Worm (Caenorhabditis elegans): Measurements from ENCODE around the gene C35D10.10.

C35D10.10 gene

DNA sequence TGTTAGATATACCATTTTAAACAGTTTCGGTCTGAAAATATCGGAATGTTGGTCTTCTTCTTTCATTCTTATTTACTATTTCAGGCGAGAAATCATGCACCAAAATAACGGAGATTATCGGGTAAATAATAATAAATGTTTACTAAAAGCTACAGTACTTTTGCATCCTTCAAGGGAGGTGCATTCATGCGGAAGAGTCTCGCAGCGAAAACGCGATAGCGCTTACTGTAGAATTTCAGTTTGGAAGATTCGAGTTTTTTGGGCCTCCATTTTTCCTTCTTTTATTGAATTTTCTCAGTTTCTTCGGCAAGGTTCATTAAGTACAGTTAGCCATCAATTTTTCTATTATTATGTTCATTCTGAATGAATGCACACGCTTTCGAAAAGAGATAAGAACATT lies 5.5 kb downstream of the C35D10.10 start, which contains the start of gene C35D10.7:
Gene C35D10.7 (plus strand): TSS at position 85 of the 400 bp plus-strand sequence.
- no peak for TF ChIP-seq alr-1 (tag; optimal IDR thresholded peaks at IDR 0.05)
- TF ChIP-seq nhr-21 (tag; optimal IDR thresholded peaks at IDR 0.05): no peak
- no peak for TF ChIP-seq mbf-1 (tag; optimal IDR thresholded peaks at IDR 0.05)
- no peak for TF ChIP-seq Y55F3AM.14 (GFP tag; optimal IDR thresholded peaks at IDR 0.05)
- no peak for TF ChIP-seq F13H6.1 (tag; optimal IDR thresholded peaks at IDR 0.05)
- no peak for TF ChIP-seq elt-1 (tag; optimal IDR thresholded peaks at IDR 0.05)
- TF ChIP-seq lsy-2 (tag; optimal IDR thresholded peaks at IDR 0.05): no peak
- TF ChIP-seq zag-1 (tag; optimal IDR thresholded peaks at IDR 0.05): no peak
- no peak for TF ChIP-seq nhr-11 (tag; optimal IDR thresholded peaks at IDR 0.05)
- TF ChIP-seq mab-5 (tag; optimal IDR thresholded peaks at IDR 0.05): no peak
- TF ChIP-seq mdl-1 (tag; optimal IDR thresholded peaks at IDR 0.05): no peak
- no peak for TF ChIP-seq nhr-25 (tag; optimal IDR thresholded peaks at IDR 0.05)
- TF ChIP-seq snpc-4 (tag; optimal IDR thresholded peaks at IDR 0.05): no peak
- TF ChIP-seq ama-1 (optimal IDR thresholded peaks at IDR 0.05): no peak
- no peak for TF ChIP-seq ztf-1 (GFP tag; conservative IDR thresholded peaks at IDR 0.05)
- no peak for TF ChIP-seq skn-1 (tag; optimal IDR thresholded peaks at IDR 0.05)

DNA sequence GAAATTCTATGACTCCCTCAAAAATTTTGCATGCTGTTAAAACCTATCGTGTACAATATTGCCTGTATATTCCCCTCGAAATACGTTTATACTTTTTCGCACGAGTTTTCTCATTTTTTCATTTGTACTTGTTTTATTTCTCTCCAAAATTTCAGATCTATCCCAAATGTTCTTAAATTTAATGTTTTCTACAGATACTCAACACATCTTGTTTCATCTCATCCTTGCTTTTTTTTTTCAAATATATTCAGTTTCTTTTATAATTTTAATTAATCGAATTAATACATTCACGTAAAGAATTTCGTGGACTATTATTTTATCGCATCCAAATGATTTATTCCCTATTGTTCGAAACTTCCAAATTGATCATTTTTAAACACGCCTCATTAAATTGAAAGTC lies 6.7 kb downstream of the C35D10.10 start, which contains the start of gene C35D10.8:
Gene C35D10.8 (plus strand): TSS at position 301 of the 400 bp plus-strand sequence.
- no peak for TF ChIP-seq unc-55 (GFP tag; optimal IDR thresholded peaks at IDR 0.05)
- TF ChIP-seq R02D3.7 (tag; optimal IDR thresholded peaks at IDR 0.05): no peak
- no peak for TF ChIP-seq ztf-11 (tag; optimal IDR thresholded peaks at IDR 0.05)
- TF ChIP-seq gmeb-1 (tag; optimal IDR thresholded peaks at IDR 0.05): no peak
- no peak for TF ChIP-seq nhr-6 (tag; optimal IDR thresholded peaks at IDR 0.05)

DNA sequence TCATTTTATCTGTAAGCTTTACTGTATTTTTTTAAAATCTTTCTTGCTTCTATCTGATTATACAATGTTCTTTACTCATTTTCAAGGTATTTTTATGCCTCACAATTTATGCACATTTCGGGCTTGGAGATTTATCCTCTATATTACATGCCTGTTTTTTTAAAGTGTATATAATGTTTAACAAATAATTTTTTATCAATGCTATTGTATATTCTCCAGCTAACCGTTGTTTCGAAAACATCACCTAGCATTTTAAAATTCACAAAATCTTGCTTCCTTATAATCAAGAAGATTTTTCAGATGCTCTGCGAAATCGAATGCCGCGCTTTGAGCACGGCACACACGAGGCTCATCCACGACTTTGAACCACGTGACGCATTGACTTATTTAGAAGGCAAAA lies 9.6 kb downstream of the C35D10.10 start, which contains the start of gene ced-4:
Gene ced-4 (plus strand): TSS at position 301 of the 400 bp plus-strand sequence.
- TF ChIP-seq nhr-23 (tag; optimal IDR thresholded peaks at IDR 0.05) (no peak), elt-1 (tag; optimal IDR thresholded peaks at IDR 0.05) (no peak), ztf-4 (tag; optimal IDR thresholded peaks at IDR 0.05) (no peak), nhr-6 (tag; optimal IDR thresholded peaks at IDR 0.05) (no peak), alr-1 (tag; optimal IDR thresholded peaks at IDR 0.05) (no peak), nhr-12 (tag; optimal IDR thresholded peaks at IDR 0.05) (no peak), fos-1 (tag; optimal IDR thresholded peaks at IDR 0.05) (no peak), nhr-77 (tag; optimal IDR thresholded peaks at IDR 0.05) (no peak), unc-55 (GFP tag; optimal IDR thresholded peaks at IDR 0.05) (no peak), ceh-16 (tag; optimal IDR thresholded peaks at IDR 0.05) (no peak), sem-4 (tag; optimal IDR thresholded peaks at IDR 0.05) (no peak), crh-2 (tag; optimal IDR thresholded peaks at IDR 0.05) (no peak), ceh-82 (tag; optimal IDR thresholded peaks at IDR 0.05) (no peak), snpc-4 (tag; optimal IDR thresholded peaks at IDR 0.05) (no peak)

DNA sequence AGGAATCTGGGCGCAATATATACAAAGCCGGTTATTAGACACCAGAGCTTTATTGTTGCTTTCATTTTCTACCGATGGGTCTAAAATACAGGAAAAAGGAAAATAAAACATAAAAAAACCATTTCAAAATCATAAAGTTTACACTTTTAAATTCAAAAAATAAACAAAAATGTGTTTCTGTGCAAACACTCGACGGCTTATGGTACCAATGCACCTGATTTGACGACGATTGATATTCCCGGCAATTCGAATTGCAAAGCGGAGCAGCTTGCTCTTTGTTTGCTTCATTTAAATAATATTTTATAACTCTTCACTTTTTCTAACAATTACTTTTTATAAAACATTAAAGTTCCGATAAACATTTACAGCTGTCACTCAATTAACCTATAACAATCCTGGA lies 11.5 kb downstream of the C35D10.10 start, which contains the start of gene F26A1.1:
Gene F26A1.1 (plus strand): TSS at position 369 of the 400 bp plus-strand sequence.
- TF ChIP-seq snpc-4 (tag; optimal IDR thresholded peaks at IDR 0.05) (no peak), nhr-129 (tag; optimal IDR thresholded peaks at IDR 0.05) (peak; percentile 8), crh-2 (tag; optimal IDR thresholded peaks at IDR 0.05) (peak; percentile 5), gmeb-1 (tag; optimal IDR thresholded peaks at IDR 0.05) (peak; percentile 6), F13H6.1 (tag; optimal IDR thresholded peaks at IDR 0.05) (no peak), lsy-2 (tag; optimal IDR thresholded peaks at IDR 0.05) (peak in 1 of 2 experiments; percentile 38), sma-3 (GFP tag; optimal IDR thresholded peaks at IDR 0.05) (no peak), unc-55 (GFP tag; optimal IDR thresholded peaks at IDR 0.05) (peak; percentile 54)

DNA sequence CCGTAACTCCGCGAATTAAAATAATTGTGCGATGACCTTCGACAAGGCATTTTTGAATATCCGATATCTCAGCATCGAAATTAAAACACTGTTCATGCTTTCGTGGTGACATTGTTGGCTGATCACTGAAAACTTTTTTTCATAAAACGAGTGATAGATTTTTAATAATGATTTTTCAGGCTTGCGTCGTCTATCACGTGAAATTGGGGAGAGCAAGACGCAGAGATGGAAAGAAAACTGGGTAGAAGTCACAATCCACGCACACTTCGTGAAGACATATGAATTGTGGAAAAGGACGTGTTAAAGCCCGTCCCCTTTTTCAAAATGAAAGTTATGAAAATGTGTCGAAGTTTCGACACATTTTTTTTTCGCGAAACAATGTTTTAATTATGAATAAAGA lies 11.9 kb downstream of the C35D10.10 start, which contains the start of gene nonu-1:
Gene nonu-1 (minus strand): TSS at position 169 of the 400 bp plus-strand sequence.
- TF ChIP-seq mab-5 (tag; optimal IDR thresholded peaks at IDR 0.05): no peak

- TF ChIP-seq nhr-23 (tag; optimal IDR thresholded peaks at IDR 0.05) (no peak), dmd-4 (tag; optimal IDR thresholded peaks at IDR 0.05) (no peak), nhr-12 (tag; optimal IDR thresholded peaks at IDR 0.05) (no peak), nhr-77 (tag; optimal IDR thresholded peaks at IDR 0.05) (no peak), unc-62 (GFP tag; optimal IDR thresholded peaks at IDR 0.05) (no peak), nhr-11 (tag; optimal IDR thresholded peaks at IDR 0.05) (no peak)
These were observed 17.3 kb downstream of the C35D10.10 start, which contains the start of the genes clec-157 and fkh-5 for ce11 chrIII:4844327-4844726. Gene clec-157, minus strand, starts transcription at chrIII:4844427. Gene fkh-5, plus strand, starts transcription at chrIII:4844662.

All from whole organism, L2 larva.